Fruit fly (Drosophila melanogaster): Measurements from ENCODE around the gene CG13318.

CG13318 gene

dm6 chr3R:8744198-8744597 is 28.3 kb downstream of the CG13318 start:
- peak; percentile 65 for TF ChIP-seq ey (GFP tag; optimal IDR thresholded peaks at IDR 0.05)
- TF ChIP-seq Hr78 (GFP tag; optimal IDR thresholded peaks at IDR 0.05): no peak
- TF ChIP-seq jim (GFP tag; optimal IDR thresholded peaks at IDR 0.05): no peak
- no peak for TF ChIP-seq lola (GFP tag; optimal IDR thresholded peaks at IDR 0.05)
- TF ChIP-seq sage (GFP tag; optimal IDR thresholded peaks at IDR 0.05): no peak
- peak; percentile 54 for TF ChIP-seq tai (GFP tag; optimal IDR thresholded peaks at IDR 0.05)
- TF ChIP-seq Sp1 (GFP tag; optimal IDR thresholded peaks at IDR 0.05): no peak
- TF ChIP-seq OdsH (GFP tag; optimal IDR thresholded peaks at IDR 0.05): peak; percentile 46
- peak in 1 of 2 experiments; percentile 53 for TF ChIP-seq foxo (GFP tag; optimal IDR thresholded peaks at IDR 0.05)
- peak; percentile 42 for TF ChIP-seq br (GFP tag; optimal IDR thresholded peaks at IDR 0.05)
- TF ChIP-seq dmrt93B (GFP tag; optimal IDR thresholded peaks at IDR 0.05): peak; percentile 19
- no peak for TF ChIP-seq Mio (GFP tag; optimal IDR thresholded peaks at IDR 0.05)
- TF ChIP-seq rgr (GFP tag; optimal IDR thresholded peaks at IDR 0.05): peak; percentile 50
- TF ChIP-seq Hnf4 (GFP tag; optimal IDR thresholded peaks at IDR 0.05): peak; percentile 54
- no peak for TF ChIP-seq CrebA (GFP tag; optimal IDR thresholded peaks at IDR 0.05; ENCODE audit: borderline replicate concordance)
- TF ChIP-seq HLH106 (tag; optimal IDR thresholded peaks at IDR 0.05): peak; percentile 52
- no peak for TF ChIP-seq CG9705 (GFP tag; optimal IDR thresholded peaks at IDR 0.05)
- peak; percentile 60 for TF ChIP-seq h (GFP tag; optimal IDR thresholded peaks at IDR 0.05)
- TF ChIP-seq Hr83 (GFP tag; optimal IDR thresholded peaks at IDR 0.05; ENCODE audit: poor library complexity, severe bottlenecking): no peak
- peak; percentile 47 for TF ChIP-seq fru (GFP tag; optimal IDR thresholded peaks at IDR 0.05)
- TF ChIP-seq psq (GFP tag; optimal IDR thresholded peaks at IDR 0.05): peak; percentile 12
- TF ChIP-seq sv (GFP tag; optimal IDR thresholded peaks at IDR 0.05): peak; percentile 15

dm6 chr3R:8742661-8743060 is 29.8 kb downstream of the CG13318 start:
- no peak for TF ChIP-seq sage (GFP tag; optimal IDR thresholded peaks at IDR 0.05)
- no peak for TF ChIP-seq rgr (GFP tag; optimal IDR thresholded peaks at IDR 0.05)
- TF ChIP-seq foxo (GFP tag; optimal IDR thresholded peaks at IDR 0.05): no peak
- TF ChIP-seq Mio (GFP tag; optimal IDR thresholded peaks at IDR 0.05): no peak

DNA sequence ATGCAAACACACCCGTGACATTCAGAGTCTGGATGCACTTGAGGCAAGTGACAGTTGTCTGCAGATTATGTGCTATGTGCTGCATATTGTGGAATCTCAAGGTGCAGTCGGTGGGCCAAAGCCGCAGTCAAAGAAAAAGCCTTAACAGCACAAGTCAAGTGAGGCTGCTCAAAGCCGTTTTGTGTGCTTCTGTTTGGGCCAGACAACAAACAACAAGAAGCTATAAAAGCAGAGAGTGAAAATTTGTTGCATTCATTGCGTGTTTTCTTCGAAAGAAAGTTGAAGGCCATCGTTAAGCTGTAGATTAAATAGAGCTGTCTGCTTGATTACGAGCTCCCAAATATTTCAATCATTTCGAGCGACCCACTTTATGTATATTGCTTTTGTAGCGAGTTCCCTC is 30.6 kb downstream of the CG13318 start:
- TF ChIP-seq dsf (GFP tag; optimal IDR thresholded peaks at IDR 0.05; ENCODE audit: borderline replicate concordance) (no peak), Dif (GFP tag; optimal IDR thresholded peaks at IDR 0.05; ENCODE audit: partially characterized antibody) (no peak), dl (GFP tag; optimal IDR thresholded peaks at IDR 0.05; ENCODE audit: insufficient read depth in 1 of 2, partially characterized antibody in 2 of 2) (no peak), Myc (optimal IDR thresholded peaks at IDR 0.05) (no peak), CrebA (GFP tag; optimal IDR thresholded peaks at IDR 0.05; ENCODE audit: borderline replicate concordance) (no peak), jim (GFP tag; optimal IDR thresholded peaks at IDR 0.05) (no peak), lola (GFP tag; optimal IDR thresholded peaks at IDR 0.05) (no peak), Abd-B (GFP tag; optimal IDR thresholded peaks at IDR 0.05) (no peak), br (GFP tag; optimal IDR thresholded peaks at IDR 0.05) (no peak)

DNA sequence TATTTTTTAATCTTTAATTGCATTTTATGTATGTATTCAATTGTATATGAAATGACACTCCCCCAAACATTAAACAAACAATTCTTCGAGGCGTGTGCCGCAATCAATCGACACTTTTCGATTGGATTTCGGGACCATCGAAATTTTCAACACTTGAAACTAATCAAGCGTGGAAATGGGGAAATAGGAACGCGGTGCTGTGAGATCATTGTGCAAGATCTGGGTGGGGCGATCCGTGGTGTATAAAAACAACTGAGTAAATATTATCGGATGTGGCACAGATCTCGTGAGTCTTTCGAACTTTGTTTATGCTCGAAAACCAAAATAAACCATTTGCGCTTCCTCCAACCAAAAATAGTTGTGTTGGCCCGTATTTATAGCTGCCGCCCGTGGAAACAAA is 31.2 kb downstream of the CG13318 start:
- no peak for TF ChIP-seq Jra (GFP tag; optimal IDR thresholded peaks at IDR 0.05)
- TF ChIP-seq jim (GFP tag; optimal IDR thresholded peaks at IDR 0.05): no peak
- no peak for TF ChIP-seq Hr83 (GFP tag; optimal IDR thresholded peaks at IDR 0.05; ENCODE audit: poor library complexity, severe bottlenecking)
- TF ChIP-seq sage (GFP tag; optimal IDR thresholded peaks at IDR 0.05): no peak
- TF ChIP-seq dl (GFP tag; optimal IDR thresholded peaks at IDR 0.05; ENCODE audit: insufficient read depth in 1 of 2, partially characterized antibody in 2 of 2): no peak
- no peak for TF ChIP-seq Rel (GFP tag; optimal IDR thresholded peaks at IDR 0.05)
- no peak for TF ChIP-seq Rel (tag; optimal IDR thresholded peaks at IDR 0.05)
- TF ChIP-seq psq (GFP tag; optimal IDR thresholded peaks at IDR 0.05): no peak
- TF ChIP-seq br (GFP tag; optimal IDR thresholded peaks at IDR 0.05): no peak
- TF ChIP-seq GATAd (GFP tag; optimal IDR thresholded peaks at IDR 0.05): no peak
- TF ChIP-seq woc (GFP tag; optimal IDR thresholded peaks at IDR 0.05): no peak
- TF ChIP-seq CrebA (GFP tag; optimal IDR thresholded peaks at IDR 0.05; ENCODE audit: borderline replicate concordance): no peak
- TF ChIP-seq Vsx2 (GFP tag; optimal IDR thresholded peaks at IDR 0.05; ENCODE audit: partially characterized antibody): no peak
- no peak for TF ChIP-seq foxo (GFP tag; optimal IDR thresholded peaks at IDR 0.05)
- TF ChIP-seq Dif (GFP tag; optimal IDR thresholded peaks at IDR 0.05; ENCODE audit: partially characterized antibody): no peak
- TF ChIP-seq Abd-B (GFP tag; optimal IDR thresholded peaks at IDR 0.05): no peak
- no peak for TF ChIP-seq fru (GFP tag; optimal IDR thresholded peaks at IDR 0.05)
- no peak for TF ChIP-seq dmrt93B (GFP tag; optimal IDR thresholded peaks at IDR 0.05)
- TF ChIP-seq usp (GFP tag; optimal IDR thresholded peaks at IDR 0.05): no peak
- TF ChIP-seq Hnf4 (GFP tag; optimal IDR thresholded peaks at IDR 0.05): no peak

Measured in whole organism, wandering third instar larva.